Fruit fly (Drosophila melanogaster) whole organism, embryonic: Measurements from ENCODE around the gene Osi21.

Experiments used
- Abd-B ChIP-seq: fragments of 200-800 bp; sonication (Bioruptor generic); optimal IDR thresholded peaks from 2 replicates; lab custom pipeline; 2018; ENCODE audit warnings: missing biosample characterization, mild to moderate bottlenecking, missing genetic modification characterization, moderate library complexity
- Asciz ChIP-seq: fragments of 200-800 bp; sonication (Bioruptor generic); optimal IDR thresholded peaks from 2 replicates; lab custom pipeline; 2017; ENCODE audit warnings: missing biosample characterization, mild to moderate bottlenecking, missing genetic modification characterization, missing genetic modification reagents
- BEAF-32 ChIP-seq: fragments of 200-800 bp; sonication (Bioruptor generic); optimal IDR thresholded peaks from 3 replicates; lab custom pipeline; 2017; ENCODE audit warnings: missing biosample characterization, missing genetic modification characterization, mild to moderate bottlenecking, moderate library complexity, missing genetic modification reagents
- Blimp-1 ChIP-seq: fragments of 200-800 bp; sonication (Bioruptor generic); optimal IDR thresholded peaks from 3 replicates; lab custom pipeline; 2018; ENCODE audit warnings: missing biosample characterization, missing genetic modification characterization, mild to moderate bottlenecking, moderate library complexity, missing genetic modification reagents
- BtbVII ChIP-seq: fragments of 200-800 bp; sonication (Bioruptor generic); optimal IDR thresholded peaks from 3 replicates; lab custom pipeline; 2017; ENCODE audit warnings: missing biosample characterization, mild to moderate bottlenecking, missing genetic modification characterization
- CG10209 ChIP-seq: fragments of 200-800 bp; sonication (Bioruptor generic); optimal IDR thresholded peaks from 3 replicates; lab custom pipeline; 2017; ENCODE audit warnings: missing biosample characterization, mild to moderate bottlenecking, missing genetic modification characterization, missing genetic modification reagents
- CG10979 ChIP-seq: fragments of 200-800 bp; sonication (Bioruptor generic); optimal IDR thresholded peaks from 2 replicates; lab custom pipeline; 2018; ENCODE audit warnings: missing biosample characterization, mild to moderate bottlenecking, missing genetic modification characterization, moderate library complexity
- CG11093 ChIP-seq: fragments of 200-800 bp; sonication (Bioruptor generic); IDR thresholded peaks from 3 replicates; pipeline ENCODE4 v1.3.6; 2022; ENCODE audit warnings: missing biosample characterization, missing genetic modification characterization
- CG11504 ChIP-seq: fragments of 200-800 bp; sonication (Bioruptor generic); optimal IDR thresholded peaks from 3 replicates; lab custom pipeline; 2019; ENCODE audit warnings: missing biosample characterization, mild to moderate bottlenecking, missing genetic modification characterization, moderate library complexity
- CG11560 ChIP-seq: fragments of 200-800 bp; sonication (Bioruptor generic); IDR thresholded peaks from 3 replicates; pipeline ENCODE4 v1.3.6; 2022; ENCODE audit warnings: missing biosample characterization, missing genetic modification characterization
- CG15696 ChIP-seq: fragments of 200-800 bp; sonication (Bioruptor generic); optimal IDR thresholded peaks from 2 replicates; lab custom pipeline; 2019; ENCODE audit warnings: missing biosample characterization, mild to moderate bottlenecking, missing genetic modification characterization, moderate library complexity
- CG16815 ChIP-seq: fragments of 200-800 bp; sonication (Bioruptor generic); optimal IDR thresholded peaks from 3 replicates; lab custom pipeline; 2017; ENCODE audit warnings: missing biosample characterization, mild to moderate bottlenecking, missing genetic modification characterization
- CG18262 ChIP-seq: fragments of 200-800 bp; optimal IDR thresholded peaks from 3 replicates; lab custom pipeline; 2019; ENCODE audit warnings: missing biosample characterization, mild to moderate bottlenecking, missing genetic modification characterization, moderate library complexity
- CG30403 ChIP-seq: fragments of 200-800 bp; sonication (Bioruptor generic); optimal IDR thresholded peaks from 3 replicates; lab custom pipeline; 2016; ENCODE audit warnings: missing biosample characterization, missing genetic modification characterization
- CG4282 ChIP-seq: fragments of 200-800 bp; sonication (Bioruptor generic); optimal IDR thresholded peaks from 2 replicates; lab custom pipeline; 2016; ENCODE audit warnings: missing biosample characterization, missing genetic modification characterization
- CG4424 ChIP-seq: fragments of 200-800 bp; sonication (Bioruptor generic); optimal IDR thresholded peaks from 3 replicates; lab custom pipeline; 2016; ENCODE audit warnings: missing biosample characterization, missing genetic modification characterization
- CG4730 ChIP-seq: fragments of 200-800 bp; sonication (Bioruptor generic); IDR thresholded peaks from 2 replicates; pipeline ENCODE4 v1.3.6; 2022; ENCODE audit warnings: missing biosample characterization, missing genetic modification characterization
- CG4820 ChIP-seq: fragments of 200-800 bp; sonication (Bioruptor generic); optimal IDR thresholded peaks from 3 replicates; lab custom pipeline; 2016; ENCODE audit warnings: missing biosample characterization, missing genetic modification characterization
- CG5180 ChIP-seq: fragments of 200-800 bp; sonication (Bioruptor generic); optimal IDR thresholded peaks from 3 replicates; lab custom pipeline; 2017; ENCODE audit warnings: missing biosample characterization, missing genetic modification characterization, mild to moderate bottlenecking, moderate library complexity, missing genetic modification reagents
- Dip2 ChIP-seq: fragments of 200-800 bp; sonication (Bioruptor generic); IDR thresholded peaks from 2 replicates; pipeline ENCODE4 v1.3.6; 2022; ENCODE audit warnings: missing biosample characterization, missing genetic modification characterization
- E2f1 ChIP-seq: fragments of 200-800 bp; sonication (Bioruptor generic); IDR thresholded peaks from 2 replicates; pipeline ENCODE4 v1.3.6; 2022; ENCODE audit warnings: missing biosample characterization, missing genetic modification characterization
- Gug ChIP-seq: fragments of 200-800 bp; sonication (Bioruptor generic); IDR thresholded peaks from 4 replicates; pipeline ENCODE4 v1.3.6; 2022; ENCODE audit warnings: missing biosample characterization, missing genetic modification characterization
- HLH3B ChIP-seq: fragments of 200-800 bp; sonication (Bioruptor generic); IDR thresholded peaks from 2 replicates; pipeline ENCODE4 v1.3.6; 2022; ENCODE audit warnings: missing biosample characterization, missing genetic modification characterization
- Hr3 ChIP-seq: fragments of 200-800 bp; sonication (Bioruptor generic); optimal IDR thresholded peaks from 3 replicates; lab custom pipeline; 2016; ENCODE audit warnings: missing biosample characterization, missing genetic modification characterization
- Med ChIP-seq: fragments of 200-800 bp; sonication (Bioruptor generic); peaks from one replicate; lab custom pipeline; 2016; ENCODE audit warnings: missing biosample characterization, missing genetic modification characterization, mild to moderate bottlenecking, inconsistent platforms, moderate library complexity
- NFAT ChIP-seq: fragments of 200-800 bp; sonication (Bioruptor generic); IDR thresholded peaks from 2 replicates; pipeline ENCODE4 v1.3.6; 2022; ENCODE audit warnings: missing biosample characterization, missing genetic modification characterization
- Rx ChIP-seq: fragments of 200-800 bp; sonication (Bioruptor generic); IDR thresholded peaks from 2 replicates; pipeline ENCODE4 v1.3.6; 2022; ENCODE audit warnings: missing biosample characterization, missing genetic modification characterization
- Taf1 ChIP-seq: fragments of 200-800 bp; sonication (Bioruptor generic); IDR thresholded peaks from 2 replicates; pipeline ENCODE4 v1.3.6; 2022; ENCODE audit warnings: missing biosample characterization, missing genetic modification characterization
- aop ChIP-seq: fragments of 200-800 bp; sonication (Bioruptor generic); IDR thresholded peaks from 2 replicates; pipeline ENCODE4 v1.3.6; 2022; ENCODE audit warnings: missing biosample characterization, missing genetic modification characterization
- bigmax ChIP-seq: fragments of 200-800 bp; sonication (Bioruptor generic); optimal IDR thresholded peaks from 2 replicates; lab custom pipeline; 2018; ENCODE audit warnings: missing biosample characterization, mild to moderate bottlenecking, missing genetic modification characterization
- cg ChIP-seq: fragments of 200-800 bp; sonication (Bioruptor generic); optimal IDR thresholded peaks from 3 replicates; lab custom pipeline; 2019; ENCODE audit warnings: missing biosample characterization, mild to moderate bottlenecking, missing genetic modification characterization, moderate library complexity
- chm ChIP-seq: fragments of 200-800 bp; sonication (Bioruptor generic); IDR thresholded peaks from 2 replicates; pipeline ENCODE4 v1.3.6; 2022; ENCODE audit warnings: missing biosample characterization, missing genetic modification characterization
- dan ChIP-seq: fragments of 200-800 bp; sonication (Bioruptor generic); IDR thresholded peaks from 2 replicates; pipeline ENCODE4 v1.3.6; 2022; ENCODE audit warnings: missing biosample characterization, missing genetic modification characterization
- dimm ChIP-seq: fragments of 200-800 bp; sonication (Bioruptor generic); IDR thresholded peaks from 2 replicates; pipeline ENCODE4 v1.3.6; 2022; ENCODE audit warnings: missing biosample characterization, missing genetic modification characterization
- en ChIP-seq: fragments of 200-800 bp; sonication (Bioruptor generic); optimal IDR thresholded peaks from 2 replicates; lab custom pipeline; 2016; ENCODE audit warnings: missing biosample characterization, missing genetic modification characterization
- exex ChIP-seq: fragments of 200-800 bp; sonication (Bioruptor generic); optimal IDR thresholded peaks from 4 replicates; lab custom pipeline; 2018; ENCODE audit warnings: missing biosample characterization, mild to moderate bottlenecking, missing genetic modification characterization, moderate library complexity
- ftz-f1 ChIP-seq: fragments of 200-800 bp; sonication (Bioruptor generic); optimal IDR thresholded peaks from 2 replicates; lab custom pipeline; 2016; ENCODE audit warnings: missing biosample characterization, missing genetic modification characterization
- insv ChIP-seq, 2 experiments: fragments of 200-800 bp; sonication (Bioruptor generic); optimal IDR thresholded peaks; 3 replicates each; lab custom pipeline; 2016 to 2018; ENCODE audit warnings: missing biosample characterization in 2 of 2, missing genetic modification characterization in 2 of 2
- jing ChIP-seq: fragments of 200-800 bp; sonication (Bioruptor generic); optimal IDR thresholded peaks from 2 replicates; lab custom pipeline; 2018; ENCODE audit warnings: missing biosample characterization, mild to moderate bottlenecking, missing genetic modification characterization
- lab ChIP-seq: fragments of 200-800 bp; sonication (Bioruptor generic); optimal IDR thresholded peaks from 3 replicates; lab custom pipeline; 2017; ENCODE audit warnings: missing biosample characterization, missing genetic modification characterization, mild to moderate bottlenecking, moderate library complexity, missing genetic modification reagents
- lov ChIP-seq, 2 experiments: fragments of 200-800 bp in 1 of 2; fragments of >200 bp in 1 of 2; sonication (Bioruptor generic) in 1 of 2; IDR thresholded peaks in 1 of 2; optimal IDR thresholded peaks in 1 of 2; 2 replicates in 1 of 2; 3 replicates in 1 of 2; pipeline versions ENCODE4 v1.3.6 to Lab custom; 2017 to 2022; ENCODE audit warnings: missing biosample characterization in 1 of 2, missing genetic modification characterization in 1 of 2
- mirr ChIP-seq: fragments of 200-800 bp; sonication (Bioruptor generic); optimal IDR thresholded peaks from 3 replicates; lab custom pipeline; 2018; ENCODE audit warnings: missing biosample characterization, mild to moderate bottlenecking, missing genetic modification characterization
- pho ChIP-seq: fragments of 200-800 bp; sonication (Bioruptor generic); optimal IDR thresholded peaks from 2 replicates; lab custom pipeline; 2016; ENCODE audit warnings: missing biosample characterization, missing genetic modification characterization
- phol ChIP-seq: fragments of 200-800 bp; sonication (Bioruptor generic); optimal IDR thresholded peaks from 3 replicates; lab custom pipeline; 2018; ENCODE audit warnings: missing biosample characterization, mild to moderate bottlenecking, missing genetic modification characterization, moderate library complexity
- pum ChIP-seq: fragments of 200-800 bp; sonication (Bioruptor generic); optimal IDR thresholded peaks from 2 replicates; lab custom pipeline; 2016; ENCODE audit warnings: missing biosample characterization, missing genetic modification characterization
- ranshi ChIP-seq: fragments of 200-800 bp; sonication (Bioruptor generic); IDR thresholded peaks from 2 replicates; pipeline ENCODE4 v1.3.6; 2022; ENCODE audit warnings: missing biosample characterization, missing genetic modification characterization
- sim ChIP-seq: fragments of 200-800 bp; sonication (Bioruptor generic); IDR thresholded peaks from 2 replicates; pipeline ENCODE4 v1.3.6; 2022; ENCODE audit warnings: missing biosample characterization, missing genetic modification characterization
- tin ChIP-seq: fragments of 200-800 bp; sonication (Bioruptor generic); optimal IDR thresholded peaks from 3 replicates; lab custom pipeline; 2016; ENCODE audit warnings: missing biosample characterization, missing genetic modification characterization
- tx ChIP-seq: fragments of 200-800 bp; sonication (Bioruptor generic); optimal IDR thresholded peaks from 2 replicates; lab custom pipeline; 2016; ENCODE audit warnings: missing biosample characterization, missing genetic modification characterization
- unc-4 ChIP-seq: fragments of 200-800 bp; sonication (Bioruptor generic); IDR thresholded peaks from 2 replicates; pipeline ENCODE4 v1.3.6; 2022; ENCODE audit warnings: missing biosample characterization, missing genetic modification characterization; ENCODE audit not compliant: partially characterized antibody
- zfh2 ChIP-seq: fragments of 200-800 bp; sonication (Bioruptor generic); optimal IDR thresholded peaks from 2 replicates; lab custom pipeline; 2016; ENCODE audit warnings: missing biosample characterization, missing genetic modification characterization

Osi21 gene

dm6 chr2L:11326373-11326772, 40.9 kb upstream of the Osi21 start (continued):
- no peak for TF ChIP-seq Dip2 (GFP tag; lab: Robert Waterston, UW)
- TF ChIP-seq Asciz (GFP tag; lab: Kevin White, UChicago): no peak
- no peak for TF ChIP-seq ftz-f1 (GFP tag; lab: Kevin White, UChicago)
- no peak for TF ChIP-seq bigmax
- no peak for TF ChIP-seq mirr (GFP tag; lab: Kevin White, UChicago)
- TF ChIP-seq Gug (GFP tag; lab: Robert Waterston, UW): no peak
- no peak for TF ChIP-seq CG5180 (GFP tag; lab: Kevin White, UChicago)
- TF ChIP-seq unc-4 (GFP tag; lab: Robert Waterston, UW): no peak
- no peak for TF ChIP-seq NFAT
- TF ChIP-seq CG4424: peak; percentile 35
- no peak for TF ChIP-seq BEAF-32 (GFP tag; lab: Kevin White, UChicago)
- TF ChIP-seq CG11093: no peak
- TF ChIP-seq sim: no peak
- no peak for TF ChIP-seq CG4282 (GFP tag; lab: Kevin White, UChicago)
- TF ChIP-seq BtbVII (GFP tag; lab: Kevin White, UChicago): no peak
- TF ChIP-seq E2f1 (GFP tag; lab: Robert Waterston, UW): 0 out of 2 replicates have a peak, but pooled peaks have one; percentile 17
- no peak for TF ChIP-seq insv (GFP tag; optimal IDR thresholded peaks at IDR 0.05; lab: Kevin White, UChicago)
- TF ChIP-seq en (GFP tag; lab: Kevin White, UChicago): no peak
- peak; percentile 56; the same call in 1 of the 2 replicates for TF ChIP-seq dan (GFP tag; lab: Robert Waterston, UW)
- TF ChIP-seq Hr3 (GFP tag; lab: Kevin White, UChicago): no peak
- TF ChIP-seq aop (GFP tag; lab: Robert Waterston, UW): no peak
- no peak for TF ChIP-seq CG30403 (GFP tag; lab: Kevin White, UChicago)
- peak; percentile 64 for TF ChIP-seq CG10979 (tag; lab: Kevin White, UChicago)
- no peak for TF ChIP-seq CG10209 (GFP tag; lab: Kevin White, UChicago)
- 0 out of 2 replicates have a peak, but pooled peaks have one; percentile 10 for TF ChIP-seq CG4730 (GFP tag; lab: Robert Waterston, UW)
- TF ChIP-seq tin (GFP tag; lab: Kevin White, UChicago): peak; percentile 11
- TF ChIP-seq Taf1: no peak
- peak; percentile 28 for TF ChIP-seq CG11504 (tag; lab: Kevin White, UChicago)
- peak; percentile 7 for TF ChIP-seq CG4820 (GFP tag; lab: Kevin White, UChicago)
- TF ChIP-seq cg: no peak
- peak; percentile 6 for TF ChIP-seq Blimp-1
- no peak for TF ChIP-seq tx
- no peak for TF ChIP-seq CG16815 (GFP tag; lab: Kevin White, UChicago)
- no peak for TF ChIP-seq zfh2 (GFP tag; lab: Kevin White, UChicago)
- peak; percentile 69 for TF ChIP-seq CG15696
- TF ChIP-seq dimm: no peak
- TF ChIP-seq CG18262 (tag; lab: Kevin White, UChicago): peak; percentile 65
- TF ChIP-seq lov (optimal IDR thresholded peaks at IDR 0.05; lab: Kevin White, UChicago): no peak
- peak; percentile 37; the same call in 1 of the 3 replicates for TF ChIP-seq lov (GFP tag; IDR thresholded peaks at IDR 0.05; lab: Robert Waterston, UW)
- no peak for TF ChIP-seq exex (tag; lab: Kevin White, UChicago)
- no peak for TF ChIP-seq pho (GFP tag; lab: Kevin White, UChicago)
- TF ChIP-seq ranshi (GFP tag; lab: Robert Waterston, UW): peak; percentile 49; the same call in 1 of the 2 replicates
- peak; percentile 24 for TF ChIP-seq Med (GFP tag; lab: Kevin White, UChicago)
- peak; percentile 42; the same call in 1 of the 2 replicates for TF ChIP-seq Rx (GFP tag; lab: Robert Waterston, UW)
- peak; percentile 31 for TF ChIP-seq phol (tag; lab: Kevin White, UChicago)
- no peak for TF ChIP-seq CG11560
- 0 out of 2 replicates have a peak, but pooled peaks have one; percentile 15 for TF ChIP-seq HLH3B
- TF ChIP-seq lab: no peak
- no peak for TF ChIP-seq Abd-B (GFP tag; lab: Kevin White, UChicago)
- no peak for TF ChIP-seq chm (GFP tag; lab: Robert Waterston, UW)
- no peak for TF ChIP-seq jing
- peak; percentile 1 for TF ChIP-seq pum (GFP tag; lab: Kevin White, UChicago)
